Worm (Caenorhabditis elegans) whole organism, L3 larva: ENCODE measurements around the gene nhr-124.

ENCODE experiments used
- R02D3.7 ChIP-seq: fragments of 150-350 bp; optimal IDR thresholded peaks from 2 replicates; lab custom pipeline; 2014; ENCODE audit warnings: missing biosample characterization, missing genetic modification characterization
- ZK546.5 ChIP-seq: sonication (generic microtip); optimal IDR thresholded peaks from 2 replicates; lab custom pipeline; 2017; ENCODE audit warnings: missing biosample characterization, missing genetic modification characterization
- aly-2 ChIP-seq: fragments of 150-350 bp; optimal IDR thresholded peaks from 2 replicates; lab custom pipeline; 2014; ENCODE audit warnings: missing biosample characterization, missing genetic modification characterization
- ama-1 ChIP-seq: fragments of 150-350 bp; optimal IDR thresholded peaks from 2 replicates; lab custom pipeline; 2018
- ceh-16 ChIP-seq: sonication (generic microtip); optimal IDR thresholded peaks from 2 replicates; lab custom pipeline; 2017; ENCODE audit warnings: missing biosample characterization, missing genetic modification characterization
- ceh-28 ChIP-seq: fragments of 150-350 bp; optimal IDR thresholded peaks from 2 replicates; lab custom pipeline; 2014; ENCODE audit warnings: missing biosample characterization, missing genetic modification reagents, missing genetic modification characterization
- ceh-82 ChIP-seq: fragments of 150-350 bp; optimal IDR thresholded peaks from 2 replicates; lab custom pipeline; 2014; ENCODE audit warnings: missing biosample characterization, missing genetic modification characterization
- daf-12 ChIP-seq: fragments of 150-350 bp; optimal IDR thresholded peaks from 2 replicates; lab custom pipeline; 2014; ENCODE audit warnings: missing biosample characterization, missing genetic modification reagents, missing genetic modification characterization
- egl-27 ChIP-seq: sonication (generic microtip); optimal IDR thresholded peaks from 4 replicates; lab custom pipeline; 2017; ENCODE audit warnings: missing biosample characterization, missing genetic modification reagents, missing genetic modification characterization
- egl-5 ChIP-seq: fragments of 150-350 bp; optimal IDR thresholded peaks from 2 replicates; lab custom pipeline; 2017; ENCODE audit warnings: missing biosample characterization, missing genetic modification reagents, missing genetic modification characterization, inconsistent platforms
- elt-1 ChIP-seq: fragments of 150-350 bp; optimal IDR thresholded peaks from 2 replicates; lab custom pipeline; 2014; ENCODE audit warnings: missing biosample characterization, missing genetic modification characterization
- elt-2 ChIP-seq: sonication (generic microtip); optimal IDR thresholded peaks from 2 replicates; lab custom pipeline; 2016; ENCODE audit warnings: missing genetic modification reagents, mild to moderate bottlenecking, missing genetic modification characterization, missing compliant biosample characterization
- eor-1 ChIP-seq, 2 experiments: fragments of 150-350 bp; optimal IDR thresholded peaks; 2 replicates each; lab custom pipeline; 2014 to 2018; ENCODE audit warnings: missing biosample characterization in 2 of 2, missing genetic modification characterization in 2 of 2
- fkh-10 ChIP-seq: sonication (generic microtip); optimal IDR thresholded peaks from 2 replicates; lab custom pipeline; 2017; ENCODE audit warnings: missing biosample characterization, missing genetic modification reagents, missing genetic modification characterization
- fkh-2 ChIP-seq: fragments of 150-350 bp; optimal IDR thresholded peaks from 2 replicates; lab custom pipeline; 2014; ENCODE audit warnings: missing biosample characterization, missing genetic modification reagents, missing genetic modification characterization
- fos-1 ChIP-seq: fragments of 150-350 bp; optimal IDR thresholded peaks from 2 replicates; lab custom pipeline; 2014; ENCODE audit warnings: missing biosample characterization, missing genetic modification characterization
- hmg-11 ChIP-seq: sonication (generic microtip); optimal IDR thresholded peaks from 2 replicates; lab custom pipeline; 2016; ENCODE audit warnings: missing genetic modification characterization, missing compliant biosample characterization
- jun-1 ChIP-seq: fragments of 150-350 bp; optimal IDR thresholded peaks from 2 replicates; lab custom pipeline; 2014; ENCODE audit warnings: missing biosample characterization, missing genetic modification reagents, missing genetic modification characterization
- lin-15B ChIP-seq: fragments of 150-350 bp; optimal IDR thresholded peaks from 2 replicates; lab custom pipeline; 2014; ENCODE audit warnings: missing biosample characterization, missing genetic modification characterization
- lin-39 ChIP-seq: fragments of 150-350 bp; optimal IDR thresholded peaks from 2 replicates; lab custom pipeline; 2018; ENCODE audit warnings: missing biosample characterization, missing genetic modification reagents, missing genetic modification characterization
- lsy-12 ChIP-seq: sonication (generic microtip); optimal IDR thresholded peaks from 2 replicates; lab custom pipeline; 2016; ENCODE audit warnings: mild to moderate bottlenecking, missing genetic modification characterization, missing compliant biosample characterization
- mdl-1 ChIP-seq: fragments of 150-350 bp; optimal IDR thresholded peaks from 2 replicates; lab custom pipeline; 2014; ENCODE audit warnings: missing biosample characterization, missing genetic modification characterization
- mml-1 ChIP-seq: fragments of 150-350 bp; sonication (generic microtip); optimal IDR thresholded peaks from 3 replicates; lab custom pipeline; 2014; ENCODE audit warnings: missing biosample characterization, missing genetic modification characterization
- nfya-1 ChIP-seq: sonication (generic microtip); optimal IDR thresholded peaks from 2 replicates; lab custom pipeline; 2017; ENCODE audit warnings: missing genetic modification characterization, mild to moderate bottlenecking, missing compliant biosample characterization, antibody characterized with exemption, moderate library complexity; ENCODE audit not compliant: insufficient read depth
- nhr-11 ChIP-seq: fragments of 150-350 bp; optimal IDR thresholded peaks from 2 replicates; lab custom pipeline; 2014; ENCODE audit warnings: missing biosample characterization, missing genetic modification characterization
- nhr-12 ChIP-seq: fragments of 150-350 bp; optimal IDR thresholded peaks from 2 replicates; lab custom pipeline; 2014; ENCODE audit warnings: missing biosample characterization, missing genetic modification characterization
- nhr-23 ChIP-seq: fragments of 150-350 bp; optimal IDR thresholded peaks from 2 replicates; lab custom pipeline; 2014; ENCODE audit warnings: missing biosample characterization, missing genetic modification reagents, missing genetic modification characterization
- nhr-25 ChIP-seq: sonication (generic microtip); optimal IDR thresholded peaks from 2 replicates; lab custom pipeline; 2017; ENCODE audit warnings: missing biosample characterization, missing genetic modification characterization
- nhr-28 ChIP-seq: fragments of 150-350 bp; optimal IDR thresholded peaks from 2 replicates; lab custom pipeline; 2014; ENCODE audit warnings: missing biosample characterization, missing genetic modification characterization
- nhr-43 ChIP-seq: sonication (generic microtip); optimal IDR thresholded peaks from 2 replicates; lab custom pipeline; 2016; ENCODE audit warnings: mild to moderate bottlenecking, missing genetic modification characterization, missing compliant biosample characterization; ENCODE audit not compliant: poor library complexity, severe bottlenecking
- nhr-76 ChIP-seq: fragments of 150-350 bp; sonication (generic microtip); optimal IDR thresholded peaks from 5 replicates; lab custom pipeline; 2014; ENCODE audit warnings: missing biosample characterization, missing genetic modification characterization
- pha-4 ChIP-seq: fragments of 150-350 bp; optimal IDR thresholded peaks from 2 replicates; lab custom pipeline; 2014; ENCODE audit warnings: missing biosample characterization, missing genetic modification reagents, missing genetic modification characterization
- pqm-1 ChIP-seq: fragments of 150-350 bp; optimal IDR thresholded peaks from 2 replicates; lab custom pipeline; 2017; ENCODE audit warnings: missing biosample characterization, missing genetic modification characterization, inconsistent platforms
- sea-2 ChIP-seq: fragments of 150-350 bp; sonication (generic microtip); optimal IDR thresholded peaks from 4 replicates; lab custom pipeline; 2014; ENCODE audit warnings: missing biosample characterization, missing genetic modification reagents, missing genetic modification characterization
- skn-1 ChIP-seq: fragments of 150-350 bp; optimal IDR thresholded peaks from 2 replicates; lab custom pipeline; 2014; ENCODE audit warnings: missing biosample characterization, missing genetic modification characterization
- tbx-2 ChIP-seq: sonication (generic microtip); optimal IDR thresholded peaks from 2 replicates; lab custom pipeline; 2016; ENCODE audit warnings: mild to moderate bottlenecking, missing genetic modification characterization, missing compliant biosample characterization
- unc-39 ChIP-seq: sonication (generic microtip); optimal IDR thresholded peaks from 4 replicates; lab custom pipeline; 2017; ENCODE audit warnings: missing biosample characterization, missing genetic modification characterization
- unc-62 ChIP-seq: fragments of 150-350 bp; sonication (generic microtip); optimal IDR thresholded peaks from 4 replicates; lab custom pipeline; 2014; ENCODE audit warnings: missing biosample characterization, missing genetic modification reagents, missing genetic modification characterization
- zag-1 ChIP-seq: fragments of 150-350 bp; optimal IDR thresholded peaks from 2 replicates; lab custom pipeline; 2014; ENCODE audit warnings: missing biosample characterization, missing genetic modification characterization
- ztf-11 ChIP-seq: fragments of 150-350 bp; optimal IDR thresholded peaks from 2 replicates; lab custom pipeline; 2014; ENCODE audit warnings: missing biosample characterization, missing genetic modification characterization

nhr-124 gene

ce11 chrV:3860123-3860522 lies 25.9 kb downstream of the nhr-124 start, which contains the start of gene nhr-189:
nhr-189 (minus strand) TSS chrV:3860243.
- TF ChIP-seq lsy-12 (no peak), ceh-16 (no peak), hmg-11 (tag; lab: Kevin White, UChicago) (no peak), elt-2 (tag; lab: Kevin White, UChicago) (no peak), jun-1 (tag; lab: Kevin White, UChicago) (no peak), unc-39 (tag; lab: Kevin White, UChicago) (no peak), ceh-82 (tag; lab: Kevin White, UChicago) (no peak), ZK546.5 (no peak), tbx-2 (no peak), fkh-2 (tag; lab: Kevin White, UChicago) (no peak), pha-4 (tag; lab: Kevin White, UChicago) (no peak), elt-1 (tag; lab: Kevin White, UChicago) (no peak), nhr-23 (tag; lab: Kevin White, UChicago) (no peak), fkh-10 (no peak), lin-39 (no peak), nhr-11 (no peak), lin-15B (tag; lab: Kevin White, UChicago) (no peak), ama-1 (lab: Kevin White, UChicago) (no peak)

ce11 chrV:3857778-3858177 lies 28.2 kb downstream of the nhr-124 start, which contains the start of gene nhr-188:
nhr-188 (minus strand) TSS chrV:3857861.
- peak; percentile 4 for TF ChIP-seq nhr-11
- no peak for TF ChIP-seq eor-1 (tag; optimal IDR thresholded peaks at IDR 0.05; lab: Kevin White, UChicago)
- TF ChIP-seq elt-1 (tag; lab: Kevin White, UChicago): no peak

- TF ChIP-seq ama-1 (lab: Kevin White, UChicago) (no peak), ZK546.5 (no peak), pqm-1 (tag; lab: Kevin White, UChicago) (no peak), aly-2 (tag; lab: Kevin White, UChicago) (no peak)
- TF ChIP-seq, all 47 proteins: peak for 0
These were observed 30.1 kb downstream of the nhr-124 start for ce11 chrV:3855916-3856315.

- no peak for TF ChIP-seq lin-39
- TF ChIP-seq mdl-1 (tag; lab: Kevin White, UChicago): no peak
- no peak for TF ChIP-seq nhr-25 (tag; lab: Kevin White, UChicago)
- TF ChIP-seq nhr-12 (tag; lab: Kevin White, UChicago): no peak
- no peak for TF ChIP-seq ztf-11 (tag; lab: Kevin White, UChicago)
- no peak for TF ChIP-seq fos-1 (tag; lab: Kevin White, UChicago)
- no peak for TF ChIP-seq nfya-1 (tag; lab: Kevin White, UChicago)
- no peak for TF ChIP-seq egl-27 (tag; lab: Kevin White, UChicago)
- TF ChIP-seq zag-1 (tag; lab: Kevin White, UChicago): no peak
- TF ChIP-seq mml-1 (tag; lab: Kevin White, UChicago): no peak
- no peak for TF ChIP-seq R02D3.7 (tag; lab: Kevin White, UChicago)
- no peak for TF ChIP-seq fkh-10
- no peak for TF ChIP-seq nhr-28
- no peak for TF ChIP-seq nhr-11
- no peak for TF ChIP-seq pqm-1 (tag; lab: Kevin White, UChicago)
- no peak for TF ChIP-seq ceh-82 (tag; lab: Kevin White, UChicago)
- no peak for TF ChIP-seq unc-39 (tag; lab: Kevin White, UChicago)
- no peak for TF ChIP-seq aly-2 (tag; lab: Kevin White, UChicago)
- no peak for TF ChIP-seq unc-62 (GFP tag; lab: Kevin White, UChicago)
These were observed 31.2 kb downstream of the nhr-124 start, which contains the start of gene nhr-186 for ce11 chrV:3854847-3855246. nhr-186 (minus strand) TSS chrV:3854947.

- TF ChIP-seq sea-2 (GFP tag; lab: Kevin White, UChicago) (no peak), lin-39 (no peak), ceh-28 (tag; lab: Kevin White, UChicago) (no peak), ceh-16 (no peak), pqm-1 (tag; lab: Kevin White, UChicago) (peak; percentile 79), nhr-76 (no peak), fos-1 (tag; lab: Kevin White, UChicago) (no peak), elt-1 (tag; lab: Kevin White, UChicago) (no peak), nfya-1 (tag; lab: Kevin White, UChicago) (no peak), pha-4 (tag; lab: Kevin White, UChicago) (peak; percentile 19), skn-1 (no peak), fkh-10 (no peak), jun-1 (tag; lab: Kevin White, UChicago) (peak; percentile 26), ztf-11 (tag; lab: Kevin White, UChicago) (no peak), nhr-11 (no peak), elt-2 (tag; lab: Kevin White, UChicago) (peak; percentile 81), mdl-1 (tag; lab: Kevin White, UChicago) (no peak), daf-12 (tag; lab: Kevin White, UChicago) (no peak), zag-1 (tag; lab: Kevin White, UChicago) (no peak), nhr-28 (no peak), fkh-2 (tag; lab: Kevin White, UChicago) (no peak), ZK546.5 (no peak), lsy-12 (no peak), nhr-43 (tag; lab: Kevin White, UChicago) (no peak), ceh-82 (tag; lab: Kevin White, UChicago) (no peak), egl-5 (tag; lab: Kevin White, UChicago) (no peak)
- TF ChIP-seq, all 47 proteins: peak for 4
These were observed 34.2 kb downstream of the nhr-124 start for ce11 chrV:3851760-3852159.
